Fruit fly (Drosophila melanogaster) whole organism, embryonic: Measurements from ENCODE around the gene pigs.

Source experiments
- Antp ChIP-seq: fragments of 200-800 bp; sonication (Bioruptor generic); optimal IDR thresholded peaks from 3 replicates; lab custom pipeline; 2016; ENCODE audit warnings: missing biosample characterization, missing genetic modification characterization
- CG12659 ChIP-seq: fragments of 200-800 bp; sonication (Bioruptor generic); optimal IDR thresholded peaks from 3 replicates; lab custom pipeline; 2017; ENCODE audit warnings: mild to moderate bottlenecking, missing biosample characterization, missing genetic modification reagents, missing genetic modification characterization
- CG12942 ChIP-seq: fragments of 200-800 bp; sonication (Bioruptor generic); optimal IDR thresholded peaks from 3 replicates; lab custom pipeline; 2016; ENCODE audit warnings: missing biosample characterization, missing genetic modification characterization
- CG13424 ChIP-seq: fragments of 200-800 bp; sonication (Bioruptor generic); optimal IDR thresholded peaks from 2 replicates; lab custom pipeline; 2019; ENCODE audit warnings: missing biosample characterization, mild to moderate bottlenecking, missing genetic modification characterization, moderate library complexity
- CG14710 ChIP-seq: fragments of 200-800 bp; sonication (Bioruptor generic); optimal IDR thresholded peaks from 3 replicates; lab custom pipeline; 2019; ENCODE audit warnings: missing biosample characterization, mild to moderate bottlenecking, missing genetic modification characterization, moderate library complexity
- CG1602 ChIP-seq: fragments of 200-800 bp; sonication (Bioruptor generic); optimal IDR thresholded peaks from 3 replicates; lab custom pipeline; 2016; ENCODE audit warnings: missing biosample characterization, missing genetic modification characterization
- CG2202 ChIP-seq: fragments of 200-800 bp; sonication (Bioruptor generic); optimal IDR thresholded peaks from 2 replicates; lab custom pipeline; 2018; ENCODE audit warnings: missing biosample characterization, mild to moderate bottlenecking, missing genetic modification characterization
- CG30403 ChIP-seq: fragments of 200-800 bp; sonication (Bioruptor generic); optimal IDR thresholded peaks from 3 replicates; lab custom pipeline; 2016; ENCODE audit warnings: missing biosample characterization, missing genetic modification characterization
- CG32532 ChIP-seq: fragments of 200-800 bp; sonication (Bioruptor generic); IDR thresholded peaks from 2 replicates; pipeline ENCODE4 v1.3.6; 2022; ENCODE audit warnings: missing biosample characterization, missing genetic modification characterization
- CG34224 ChIP-seq: fragments of 200-800 bp; sonication (Bioruptor generic); IDR thresholded peaks from 3 replicates; pipeline ENCODE4 v1.3.6; 2022; ENCODE audit warnings: missing biosample characterization, missing genetic modification characterization; ENCODE audit not compliant: partially characterized antibody
- CG42726 ChIP-seq: fragments of 200-800 bp; sonication (Bioruptor generic); IDR thresholded peaks from 2 replicates; pipeline ENCODE4 v1.3.6; 2022; ENCODE audit warnings: missing biosample characterization, missing genetic modification characterization; ENCODE audit not compliant: partially characterized antibody
- CG4424 ChIP-seq: fragments of 200-800 bp; sonication (Bioruptor generic); optimal IDR thresholded peaks from 3 replicates; lab custom pipeline; 2016; ENCODE audit warnings: missing biosample characterization, missing genetic modification characterization
- CG6791 ChIP-seq: fragments of 200-800 bp; sonication (Bioruptor generic); IDR thresholded peaks from 3 replicates; pipeline ENCODE4 v1.3.6; 2022; ENCODE audit warnings: missing biosample characterization, missing genetic modification characterization; ENCODE audit not compliant: partially characterized antibody
- CG7839 ChIP-seq: fragments of 200-800 bp; sonication (Bioruptor generic); optimal IDR thresholded peaks from 3 replicates; lab custom pipeline; 2018; ENCODE audit warnings: missing biosample characterization, mild to moderate bottlenecking, missing genetic modification characterization, moderate library complexity
- Chrac-16 ChIP-seq: fragments of 200-800 bp; sonication (Bioruptor generic); optimal IDR thresholded peaks from 3 replicates; lab custom pipeline; 2016; ENCODE audit warnings: missing biosample characterization, missing genetic modification characterization
- Dip3 ChIP-seq: fragments of 200-800 bp; sonication (Bioruptor generic); optimal IDR thresholded peaks from 3 replicates; lab custom pipeline; 2016; ENCODE audit warnings: missing biosample characterization, missing genetic modification characterization
- Dp ChIP-seq: fragments of 200-800 bp; sonication (Bioruptor generic); optimal IDR thresholded peaks from 2 replicates; lab custom pipeline; 2018; ENCODE audit warnings: missing biosample characterization, mild to moderate bottlenecking, missing genetic modification characterization, moderate library complexity
- Dref ChIP-seq: fragments of 200-800 bp; sonication (Bioruptor generic); IDR thresholded peaks from 2 replicates; pipeline ENCODE4 v1.3.6; 2022; ENCODE audit warnings: missing biosample characterization, missing genetic modification characterization
- E2f1 ChIP-seq: fragments of 200-800 bp; sonication (Bioruptor generic); IDR thresholded peaks from 2 replicates; pipeline ENCODE4 v1.3.6; 2022; ENCODE audit warnings: missing biosample characterization, missing genetic modification characterization
- Fer1 ChIP-seq: fragments of 200-800 bp; sonication (Bioruptor generic); optimal IDR thresholded peaks from 2 replicates; lab custom pipeline; 2017; ENCODE audit warnings: missing biosample characterization, mild to moderate bottlenecking, missing genetic modification characterization
- GATAe ChIP-seq: fragments of 200-800 bp; sonication (Bioruptor generic); conservative IDR thresholded peaks from 2 replicates; pipeline ENCODE4 v1.3.6; 2022; ENCODE audit warnings: missing biosample characterization, missing genetic modification characterization
- HLH4C ChIP-seq: fragments of 200-800 bp; sonication (Bioruptor generic); IDR thresholded peaks from 3 replicates; pipeline ENCODE4 v1.3.6; 2022; ENCODE audit warnings: missing biosample characterization, missing genetic modification characterization; ENCODE audit not compliant: partially characterized antibody
- MESR4 ChIP-seq: fragments of 200-800 bp; sonication (Bioruptor generic); optimal IDR thresholded peaks from 2 replicates; lab custom pipeline; 2018; ENCODE audit warnings: missing biosample characterization, mild to moderate bottlenecking, missing genetic modification characterization, moderate library complexity
- Nf-YB ChIP-seq: fragments of 200-800 bp; sonication (Bioruptor generic); optimal IDR thresholded peaks from 3 replicates; lab custom pipeline; 2019; ENCODE audit warnings: missing biosample characterization, mild to moderate bottlenecking, missing genetic modification characterization, moderate library complexity
- Nf-YC ChIP-seq: fragments of 200-800 bp; optimal IDR thresholded peaks from 3 replicates; lab custom pipeline; 2019; ENCODE audit warnings: missing biosample characterization, mild to moderate bottlenecking, missing genetic modification characterization, moderate library complexity
- NfI ChIP-seq: fragments of 200-800 bp; sonication (Bioruptor generic); optimal IDR thresholded peaks from 3 replicates; lab custom pipeline; 2018; ENCODE audit warnings: missing biosample characterization, mild to moderate bottlenecking, missing genetic modification characterization, moderate library complexity
- Opbp ChIP-seq: fragments of 200-800 bp; sonication (Bioruptor generic); IDR thresholded peaks from 3 replicates; pipeline ENCODE4 v1.3.6; 2022; ENCODE audit warnings: missing biosample characterization, missing genetic modification characterization; ENCODE audit not compliant: partially characterized antibody
- Ptx1 ChIP-seq: fragments of 200-800 bp; sonication (Bioruptor generic); IDR thresholded peaks from 2 replicates; pipeline ENCODE4 v1.3.6; 2022; ENCODE audit warnings: missing biosample characterization, missing genetic modification characterization
- Sox102F ChIP-seq: fragments of 200-800 bp; sonication (Bioruptor generic); optimal IDR thresholded peaks from 2 replicates; lab custom pipeline; 2018; ENCODE audit warnings: missing biosample characterization, mild to moderate bottlenecking, missing genetic modification characterization, moderate library complexity
- Xrp1 ChIP-seq: fragments of 200-800 bp; sonication (Bioruptor generic); IDR thresholded peaks from 2 replicates; pipeline ENCODE4 v1.3.6; 2022; ENCODE audit warnings: missing biosample characterization, missing genetic modification characterization
- ap ChIP-seq: fragments of 200-800 bp; sonication (Bioruptor generic); IDR thresholded peaks from 2 replicates; pipeline ENCODE4 v1.3.6; 2022; ENCODE audit warnings: missing biosample characterization, missing genetic modification characterization
- ase ChIP-seq: fragments of 200-800 bp; sonication (Bioruptor generic); IDR thresholded peaks from 3 replicates; pipeline ENCODE4 v1.3.6; 2022; ENCODE audit warnings: missing biosample characterization, missing genetic modification characterization
- ato ChIP-seq: fragments of 200-800 bp; sonication (Bioruptor generic); IDR thresholded peaks from 2 replicates; pipeline ENCODE4 v1.3.6; 2022; ENCODE audit warnings: missing biosample characterization, missing genetic modification characterization; ENCODE audit not compliant: partially characterized antibody
- crp ChIP-seq, 2 experiments: fragments of 200-800 bp; sonication (Bioruptor generic); optimal IDR thresholded peaks; 2 replicates in 1 of 2; 3 replicates in 1 of 2; lab custom pipeline; 2017; ENCODE audit warnings: missing biosample characterization in 2 of 2, missing genetic modification characterization in 2 of 2, mild to moderate bottlenecking in 1 of 2, moderate library complexity in 1 of 2
- en ChIP-seq: fragments of 200-800 bp; sonication (Bioruptor generic); optimal IDR thresholded peaks from 2 replicates; lab custom pipeline; 2016; ENCODE audit warnings: missing biosample characterization, missing genetic modification characterization
- eyg ChIP-seq: fragments of 200-800 bp; sonication (Bioruptor generic); optimal IDR thresholded peaks from 3 replicates; lab custom pipeline; 2016; ENCODE audit warnings: missing biosample characterization, missing genetic modification characterization
- h ChIP-seq: fragments of >200 bp; optimal IDR thresholded peaks from 2 replicates; lab custom pipeline; 2017
- hb ChIP-seq: fragments of 200-800 bp; sonication (Bioruptor generic); IDR thresholded peaks from 3 replicates; pipeline ENCODE4 v1.3.6; 2022; ENCODE audit warnings: missing biosample characterization, missing genetic modification characterization; ENCODE audit not compliant: partially characterized antibody
- nerfin-2 ChIP-seq: fragments of 200-800 bp; sonication (Bioruptor generic); IDR thresholded peaks from 2 replicates; pipeline ENCODE4 v1.3.6; 2022; ENCODE audit warnings: missing biosample characterization, missing genetic modification characterization; ENCODE audit not compliant: partially characterized antibody
- row ChIP-seq: fragments of 200-800 bp; sonication (Bioruptor generic); IDR thresholded peaks from 3 replicates; pipeline ENCODE4 v1.3.6; 2022; ENCODE audit warnings: missing biosample characterization, missing genetic modification characterization
- stwl ChIP-seq: fragments of 200-800 bp; sonication (Bioruptor generic); optimal IDR thresholded peaks from 3 replicates; lab custom pipeline; 2018; ENCODE audit warnings: missing biosample characterization, mild to moderate bottlenecking, missing genetic modification characterization, moderate library complexity
- sug ChIP-seq: fragments of 200-800 bp; optimal IDR thresholded peaks from 2 replicates; lab custom pipeline; 2019; ENCODE audit warnings: missing biosample characterization, mild to moderate bottlenecking, missing genetic modification characterization, moderate library complexity
- tna ChIP-seq: fragments of 200-800 bp; sonication (Bioruptor generic); IDR thresholded peaks from 2 replicates; pipeline ENCODE4 v1.3.6; 2022; ENCODE audit warnings: missing biosample characterization, missing genetic modification characterization; ENCODE audit not compliant: partially characterized antibody
- unc-4 ChIP-seq: fragments of 200-800 bp; sonication (Bioruptor generic); IDR thresholded peaks from 2 replicates; pipeline ENCODE4 v1.3.6; 2022; ENCODE audit warnings: missing biosample characterization, missing genetic modification characterization; ENCODE audit not compliant: partially characterized antibody
- vnd ChIP-seq: fragments of 200-800 bp; sonication (Bioruptor generic); IDR thresholded peaks from 3 replicates; pipeline ENCODE4 v1.3.6; 2022; ENCODE audit warnings: missing biosample characterization, missing genetic modification characterization; ENCODE audit not compliant: partially characterized antibody
- zfh1 ChIP-seq: fragments of 200-800 bp; sonication (Bioruptor generic); IDR thresholded peaks from 3 replicates; pipeline ENCODE4 v1.3.6; 2022; ENCODE audit warnings: missing biosample characterization, missing genetic modification characterization

Gene pigs

DNA sequence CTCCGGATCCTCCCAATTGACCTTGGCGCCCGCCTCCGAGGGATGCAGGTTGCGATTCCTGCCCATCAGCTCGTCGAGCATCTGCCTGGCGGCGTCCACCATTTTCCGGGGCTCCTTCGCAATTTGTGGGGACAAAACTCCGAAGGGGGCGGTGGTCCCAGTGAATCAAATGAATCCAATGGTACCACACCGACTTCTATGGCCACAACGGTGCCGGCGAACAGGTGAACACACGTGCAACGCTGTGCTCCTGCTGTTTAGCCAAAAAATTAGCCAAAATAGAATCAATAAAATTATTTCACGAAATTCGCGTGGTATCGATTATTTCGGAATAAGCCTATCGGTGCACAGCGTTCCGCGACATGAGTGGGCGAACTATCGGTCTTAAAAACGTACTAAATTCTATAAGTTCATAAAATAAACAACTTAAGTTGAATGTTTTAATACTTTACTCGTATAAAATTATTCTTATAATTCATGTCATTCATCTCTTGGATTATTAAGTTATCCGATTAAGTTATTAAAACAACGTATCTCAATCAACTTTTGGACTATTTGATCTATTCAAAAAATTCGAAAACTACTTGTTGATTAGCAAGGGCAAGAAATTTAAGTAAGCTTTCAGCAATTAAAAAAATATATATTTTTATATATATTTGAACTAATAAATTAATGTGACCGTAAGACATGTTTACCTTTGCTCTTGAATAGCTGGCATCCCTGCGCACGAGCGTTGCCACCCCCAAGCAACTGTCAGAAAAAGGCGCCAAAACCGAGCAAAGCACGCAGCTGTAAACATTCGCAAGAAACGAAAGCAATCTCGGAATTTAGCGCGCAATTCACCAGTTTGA is 74.0 kb downstream of the pigs start, which contains the start of the genes CG3198 and Mcm6 (continued):
- TF ChIP-seq Chrac-16 (GFP tag; lab: Kevin White, UChicago) = no peak
- TF ChIP-seq CG42726 (GFP tag; lab: Robert Waterston, UW) = peak; percentile 32; the same call in 1 of the 2 replicates
- no peak for TF ChIP-seq CG1602 (GFP tag; lab: Kevin White, UChicago)
- TF ChIP-seq ato (GFP tag; lab: Robert Waterston, UW) = peak; percentile 44; the same call in 1 of the 2 replicates
- TF ChIP-seq CG4424 = no peak
- TF ChIP-seq Xrp1 (GFP tag; lab: Robert Waterston, UW) = no peak
- TF ChIP-seq CG13424 (tag; lab: Kevin White, UChicago) = peak; percentile 7
- TF ChIP-seq HLH4C = peak; percentile 76
- no peak for TF ChIP-seq NfI (GFP tag; lab: Kevin White, UChicago)
- TF ChIP-seq vnd (GFP tag; lab: Robert Waterston, UW) = peak; percentile 59; the same call in 1 of the 3 replicates
- TF ChIP-seq Dref (GFP tag; lab: Robert Waterston, UW) = peak; percentile 68
- peak; percentile 65 for TF ChIP-seq row (GFP tag; lab: Robert Waterston, UW)
- TF ChIP-seq Fer1 (GFP tag; lab: Kevin White, UChicago) = no peak
- TF ChIP-seq ase (GFP tag; lab: Robert Waterston, UW) = no peak
- no peak for TF ChIP-seq h (lab: Kevin White, UChicago)
- TF ChIP-seq stwl (tag; lab: Kevin White, UChicago) = peak; percentile 37
- peak; percentile 89 for TF ChIP-seq E2f1 (GFP tag; lab: Robert Waterston, UW)
- peak; percentile 77 for TF ChIP-seq CG34224 (GFP tag; lab: Robert Waterston, UW)
- no peak for TF ChIP-seq hb (GFP tag; lab: Robert Waterston, UW)
- peak; percentile 81 for TF ChIP-seq MESR4 (GFP tag; lab: Kevin White, UChicago)
- TF ChIP-seq CG30403 = peak; percentile 11
- 0 out of 3 replicates have a peak, but pooled peaks have one; percentile 40 for TF ChIP-seq Opbp (GFP tag; lab: Robert Waterston, UW)
- TF ChIP-seq CG2202 = no peak
- no peak for TF ChIP-seq CG12942
- peak; percentile 12 for TF ChIP-seq Nf-YC (tag; lab: Kevin White, UChicago)
- peak; percentile 7 for TF ChIP-seq sug (tag; lab: Kevin White, UChicago)
- peak; percentile 67 for TF ChIP-seq CG14710 (tag; lab: Kevin White, UChicago)
- TF ChIP-seq Dp = peak; percentile 81
- peak; percentile 61; the same call in 2 of the 3 replicates for TF ChIP-seq CG6791 (GFP tag; lab: Robert Waterston, UW)
- TF ChIP-seq unc-4 (GFP tag; lab: Robert Waterston, UW) = peak; percentile 71
- TF ChIP-seq tna (GFP tag; lab: Robert Waterston, UW) = 0 out of 2 replicates have a peak, but pooled peaks have one; percentile 42
- TF ChIP-seq CG32532 = no peak
- TF ChIP-seq en (GFP tag; lab: Kevin White, UChicago) = no peak
- no peak for TF ChIP-seq CG7839 (tag; lab: Kevin White, UChicago)

DNA sequence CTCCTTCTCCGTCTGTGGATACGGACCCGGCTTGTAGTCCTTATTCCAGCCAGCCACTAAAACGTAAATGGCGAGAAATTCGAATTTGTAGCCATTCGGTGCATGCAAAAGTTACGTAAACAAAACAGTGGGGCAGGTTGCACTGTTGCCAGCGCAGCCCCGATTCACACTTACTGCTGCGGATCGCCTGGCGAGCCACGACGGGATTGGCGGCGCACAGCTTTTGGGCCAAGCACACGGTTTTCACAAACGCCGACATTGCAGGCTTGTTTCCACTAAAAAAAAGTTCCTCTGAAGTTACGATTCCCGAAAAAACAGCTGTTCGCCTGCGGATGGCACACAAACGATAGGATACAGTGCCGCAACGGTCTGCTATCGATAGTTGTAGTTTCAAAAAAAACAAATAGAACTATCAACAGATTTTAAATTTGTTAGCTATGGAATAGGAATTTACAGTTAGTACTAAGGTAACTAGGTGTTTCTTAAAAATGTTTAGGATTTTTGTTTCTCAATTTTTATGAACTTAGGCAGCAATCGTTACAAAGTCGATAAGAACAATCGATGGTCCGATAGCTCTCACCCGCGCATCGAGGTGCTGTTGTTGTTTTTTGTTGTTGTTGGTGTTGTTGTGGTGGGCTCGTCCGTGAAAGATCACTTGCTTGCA is 78.1 kb downstream of the pigs start, which contains the start of gene Fum1:
Gene Fum1, plus strand, starts transcription at position 599 of the 664 bp plus-strand sequence.
- TF ChIP-seq Ptx1 (GFP tag; lab: Robert Waterston, UW) = no peak
- TF ChIP-seq Fer1 (GFP tag; lab: Kevin White, UChicago) = peak; percentile 16
- TF ChIP-seq ap = no peak
- TF ChIP-seq zfh1 (GFP tag; lab: Robert Waterston, UW) = no peak
- peak; percentile 74 for TF ChIP-seq CG14710 (tag; lab: Kevin White, UChicago)
- no peak for TF ChIP-seq Dip3 (GFP tag; lab: Kevin White, UChicago)
- TF ChIP-seq CG6791 (GFP tag; lab: Robert Waterston, UW) = peak; percentile 78
- TF ChIP-seq nerfin-2 = peak; percentile 84
- no peak for TF ChIP-seq eyg (GFP tag; lab: Kevin White, UChicago)
- TF ChIP-seq Antp (GFP tag; lab: Kevin White, UChicago) = no peak
- TF ChIP-seq GATAe = no peak
- no peak for TF ChIP-seq CG32532
- TF ChIP-seq CG12659 = peak; percentile 44
- no peak for TF ChIP-seq Sox102F (GFP tag; lab: Kevin White, UChicago)
- TF ChIP-seq Nf-YB (GFP tag; lab: Kevin White, UChicago) = no peak
- peak; percentile 89 for TF ChIP-seq vnd (GFP tag; lab: Robert Waterston, UW)
- peak; percentile 65 to 92 for TF ChIP-seq crp (GFP tag; optimal IDR thresholded peaks at IDR 0.05; lab: Kevin White, UChicago)
